Fruit fly (Drosophila melanogaster) whole organism, pupa: Measurements from ENCODE around the gene Sfp24C1.

Experiments
- CG10348 ChIP-seq: fragments of 200-800 bp; sonication (Bioruptor generic); IDR thresholded peaks from 2 replicates; pipeline ENCODE4 v1.3.6; 2022; ENCODE audit warnings: missing biosample characterization, missing genetic modification characterization
- CG12605 ChIP-seq: fragments of 200-800 bp; sonication (Bioruptor generic); IDR thresholded peaks from 2 replicates; pipeline ENCODE4 v1.3.6; 2022; ENCODE audit warnings: missing biosample characterization, missing genetic modification characterization
- CG13204 ChIP-seq: fragments of 200-800 bp; sonication (Bioruptor generic); optimal IDR thresholded peaks from 2 replicates; lab custom pipeline; 2018; ENCODE audit warnings: missing biosample characterization, mild to moderate bottlenecking, missing genetic modification characterization, moderate library complexity
- CG14655 ChIP-seq: fragments of 200-800 bp; sonication (Bioruptor generic); optimal IDR thresholded peaks from 3 replicates; lab custom pipeline; 2017; ENCODE audit warnings: mild to moderate bottlenecking, missing biosample characterization, missing genetic modification reagents, missing genetic modification characterization
- CG15710 ChIP-seq: fragments of 200-800 bp; sonication (Bioruptor generic); optimal IDR thresholded peaks from 2 replicates; lab custom pipeline; 2018; ENCODE audit warnings: missing biosample characterization, mild to moderate bottlenecking, missing genetic modification characterization, moderate library complexity
- CG17806 ChIP-seq: fragments of 200-800 bp; sonication (Bioruptor generic); optimal IDR thresholded peaks from 2 replicates; lab custom pipeline; 2018; ENCODE audit warnings: missing biosample characterization, mild to moderate bottlenecking, missing genetic modification characterization, moderate library complexity
- CG32121 ChIP-seq: fragments of 200-800 bp; sonication (Bioruptor generic); IDR thresholded peaks from 2 replicates; pipeline ENCODE4 v1.3.6; 2022; ENCODE audit warnings: missing biosample characterization, missing genetic modification characterization
- CG34367 ChIP-seq: fragments of 200-800 bp; sonication (Bioruptor generic); optimal IDR thresholded peaks from 2 replicates; lab custom pipeline; 2018; ENCODE audit warnings: missing biosample characterization, mild to moderate bottlenecking, missing genetic modification characterization
- CG4496 ChIP-seq: fragments of 200-800 bp; sonication (Bioruptor generic); IDR thresholded peaks from 3 replicates; pipeline ENCODE4 v1.3.6; 2022; ENCODE audit warnings: missing biosample characterization, missing genetic modification characterization
- CG8159 ChIP-seq: fragments of 200-800 bp; sonication (Bioruptor generic); optimal IDR thresholded peaks from 3 replicates; lab custom pipeline; 2018; ENCODE audit warnings: missing biosample characterization, mild to moderate bottlenecking, missing genetic modification characterization, moderate library complexity
- CG8301 ChIP-seq: fragments of 200-800 bp; sonication (Bioruptor generic); optimal IDR thresholded peaks from 2 replicates; lab custom pipeline; 2018; ENCODE audit warnings: missing biosample characterization, mild to moderate bottlenecking, missing genetic modification characterization
- CG9948 ChIP-seq: fragments of 200-800 bp; sonication (Bioruptor generic); optimal IDR thresholded peaks from 2 replicates; lab custom pipeline; 2018; ENCODE audit warnings: missing biosample characterization, mild to moderate bottlenecking, missing genetic modification characterization, moderate library complexity
- D1 ChIP-seq: fragments of 200-800 bp; sonication (Bioruptor generic); optimal IDR thresholded peaks from 2 replicates; lab custom pipeline; 2018; ENCODE audit warnings: missing biosample characterization, mild to moderate bottlenecking, missing genetic modification characterization, moderate library complexity
- EcR ChIP-seq: fragments of 200-800 bp; sonication (Bioruptor generic); optimal IDR thresholded peaks from 3 replicates; lab custom pipeline; 2019; ENCODE audit warnings: missing biosample characterization, missing genetic modification characterization, mild to moderate bottlenecking, moderate library complexity, missing genetic modification reagents
- Ets98B ChIP-seq: fragments of 200-800 bp; sonication (Bioruptor generic); IDR thresholded peaks from 2 replicates; pipeline ENCODE4 v1.3.6; 2022; ENCODE audit warnings: missing biosample characterization, missing genetic modification characterization
- Pif1A ChIP-seq: fragments of 200-800 bp; sonication (Bioruptor generic); optimal IDR thresholded peaks from 3 replicates; lab custom pipeline; 2016; ENCODE audit warnings: missing biosample characterization, missing genetic modification characterization
- Pif1B ChIP-seq: fragments of 200-800 bp; sonication (Bioruptor generic); optimal IDR thresholded peaks from 3 replicates; lab custom pipeline; 2016; ENCODE audit warnings: missing biosample characterization, missing genetic modification characterization
- Snoo ChIP-seq: fragments of 200-800 bp; sonication (Bioruptor generic); optimal IDR thresholded peaks from 3 replicates; lab custom pipeline; 2017; ENCODE audit warnings: missing biosample characterization, mild to moderate bottlenecking, missing genetic modification characterization, inconsistent platforms
- fd96Ca ChIP-seq: fragments of 200-800 bp; sonication (Bioruptor generic); IDR thresholded peaks from 3 replicates; pipeline ENCODE4 v1.3.6; 2022; ENCODE audit warnings: missing biosample characterization, missing genetic modification characterization
- gl ChIP-seq: fragments of 200-800 bp; sonication (Bioruptor generic); optimal IDR thresholded peaks from 2 replicates; lab custom pipeline; 2018; ENCODE audit warnings: missing biosample characterization, mild to moderate bottlenecking, missing genetic modification characterization
- rn ChIP-seq: fragments of 200-800 bp; sonication (Bioruptor generic); IDR thresholded peaks from 2 replicates; pipeline ENCODE4 v1.3.6; 2022; ENCODE audit warnings: missing biosample characterization, missing genetic modification characterization

Sfp24C1 gene

dm6 chr2L:3717673-3718235 lies 17.3 kb downstream of the Sfp24C1 start, which contains the start of the genes lectin-24A and Shaw:
TSS of gene lectin-24A (minus strand) at chr2L:3717773.
TSS of gene Shaw (plus strand) at chr2L:3718185.
- TF ChIP-seq gl (tag; lab: Kevin White, UChicago): no peak
- TF ChIP-seq CG4496: no peak
- no peak for TF ChIP-seq fd96Ca
- TF ChIP-seq Snoo (tag; lab: Kevin White, UChicago): no peak

dm6 chr2L:3719414-3719959 lies 19.0 kb downstream of the Sfp24C1 start:
- TF ChIP-seq CG10348 (GFP tag; lab: Robert Waterston, UW): no peak
- no peak for TF ChIP-seq D1 (tag; lab: Kevin White, UChicago)
- no peak for TF ChIP-seq Snoo (tag; lab: Kevin White, UChicago)
- TF ChIP-seq CG15710 (tag; lab: Kevin White, UChicago): no peak
- TF ChIP-seq CG34367: peak; percentile 29
- TF ChIP-seq CG13204 (GFP tag; lab: Kevin White, UChicago): no peak
- TF ChIP-seq CG17806 (tag; lab: Kevin White, UChicago): no peak
- TF ChIP-seq CG8159 (tag; lab: Kevin White, UChicago): peak; percentile 49
- TF ChIP-seq Ets98B (GFP tag; lab: Robert Waterston, UW): no peak
- TF ChIP-seq Pif1A (GFP tag; lab: Kevin White, UChicago): peak; percentile 52
- no peak for TF ChIP-seq CG12605 (GFP tag; lab: Robert Waterston, UW)
- TF ChIP-seq EcR (GFP tag; lab: Kevin White, UChicago): no peak
- no peak for TF ChIP-seq CG9948 (tag; lab: Kevin White, UChicago)
- TF ChIP-seq CG4496: 0 out of 3 replicates have a peak, but pooled peaks have one; percentile 27
- TF ChIP-seq CG14655 (GFP tag; lab: Kevin White, UChicago): no peak
- TF ChIP-seq CG32121 (GFP tag; lab: Robert Waterston, UW): no peak
- TF ChIP-seq gl (tag; lab: Kevin White, UChicago): no peak
- TF ChIP-seq CG8301 (tag; lab: Kevin White, UChicago): no peak
- TF ChIP-seq Pif1B: peak; percentile 38
- TF ChIP-seq fd96Ca: 0 out of 3 replicates have a peak, but pooled peaks have one; percentile 12
- no peak for TF ChIP-seq rn (GFP tag; lab: Robert Waterston, UW)

dm6 chr2L:3729635-3730034 lies 29.2 kb downstream of the Sfp24C1 start:
- TF ChIP-seq gl (tag; lab: Kevin White, UChicago) (no peak), CG15710 (tag; lab: Kevin White, UChicago) (no peak), CG12605 (GFP tag; lab: Robert Waterston, UW) (no peak; the same call in 1 of the 2 replicates), CG8159 (tag; lab: Kevin White, UChicago) (no peak), Pif1A (GFP tag; lab: Kevin White, UChicago) (no peak), CG32121 (GFP tag; lab: Robert Waterston, UW) (no peak), CG14655 (GFP tag; lab: Kevin White, UChicago) (no peak), Ets98B (GFP tag; lab: Robert Waterston, UW) (no peak), Snoo (tag; lab: Kevin White, UChicago) (no peak), CG13204 (GFP tag; lab: Kevin White, UChicago) (no peak), CG9948 (tag; lab: Kevin White, UChicago) (no peak), CG17806 (tag; lab: Kevin White, UChicago) (no peak), EcR (GFP tag; lab: Kevin White, UChicago) (no peak), D1 (tag; lab: Kevin White, UChicago) (no peak), CG4496 (no peak)
- TF ChIP-seq, all 21 proteins: peak for 0

DNA sequence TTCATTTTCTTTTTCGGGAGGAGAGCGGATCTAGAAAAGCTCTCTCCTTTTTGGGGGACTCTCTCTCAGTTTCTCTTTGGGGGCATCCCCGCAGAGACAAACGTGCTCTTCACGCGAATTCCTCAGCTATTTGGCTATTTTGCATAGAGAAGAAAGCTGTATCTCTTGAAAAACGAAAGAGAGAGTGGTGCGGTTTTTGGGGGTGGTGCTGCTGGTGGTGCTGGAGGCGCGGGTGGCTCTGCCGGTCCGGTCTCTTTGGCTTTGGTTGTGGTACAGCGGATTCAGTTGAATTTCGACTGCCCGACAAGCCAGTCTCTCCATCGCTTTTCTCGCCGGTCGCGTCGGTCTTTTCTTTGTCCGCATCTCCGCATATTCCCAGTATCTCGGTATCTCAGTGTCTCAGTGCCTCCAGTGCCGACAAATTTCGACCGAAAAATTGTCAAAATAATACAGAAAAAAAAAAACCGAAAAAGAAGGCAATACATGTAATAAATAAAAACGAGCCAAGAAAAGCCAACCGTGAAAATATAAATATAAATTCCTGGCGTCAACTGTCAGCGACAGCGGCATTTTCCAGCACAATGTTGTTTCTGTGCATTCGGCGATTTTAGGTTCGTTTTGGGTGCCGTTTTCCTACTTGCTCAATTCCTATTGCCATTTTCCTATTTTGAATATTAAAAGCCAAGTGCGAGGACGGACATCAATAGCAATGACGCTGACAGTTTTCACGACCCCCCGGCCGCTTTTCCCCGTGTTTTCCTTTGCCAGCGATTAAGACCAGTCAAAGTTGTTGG lies 29.9 kb downstream of the Sfp24C1 start, which contains the start of gene CG10019:
Gene CG10019 (plus strand): TSS at position 285 of the 794 bp plus-strand sequence.
- TF ChIP-seq CG8301 (tag; lab: Kevin White, UChicago) (no peak), gl (tag; lab: Kevin White, UChicago) (no peak), CG32121 (GFP tag; lab: Robert Waterston, UW) (peak; percentile 48), CG4496 (peak; percentile 31; the same call in 1 of the 3 replicates), CG14655 (GFP tag; lab: Kevin White, UChicago) (peak; percentile 4), Ets98B (GFP tag; lab: Robert Waterston, UW) (peak; percentile 31; the same call in 1 of the 2 replicates), rn (GFP tag; lab: Robert Waterston, UW) (no peak), EcR (GFP tag; lab: Kevin White, UChicago) (no peak)

DNA sequence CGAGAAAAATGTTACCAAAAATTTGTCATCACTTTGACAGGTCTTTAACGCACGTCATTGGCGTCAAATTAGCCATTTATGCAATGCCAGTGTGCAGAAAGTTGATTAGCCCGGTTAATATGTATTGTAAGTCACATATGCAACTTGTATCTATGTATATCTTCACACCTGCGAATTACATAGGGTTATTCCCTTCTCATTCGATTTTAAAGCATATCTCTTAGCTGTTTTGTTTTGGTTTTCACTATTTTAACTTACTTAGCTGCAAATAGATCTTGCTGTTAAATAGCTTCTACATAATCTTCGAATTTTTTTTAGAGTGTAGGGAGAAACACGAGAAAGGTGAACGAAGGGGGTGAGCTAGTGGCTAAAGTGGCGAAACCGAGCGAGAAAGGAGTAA lies 30.6 kb downstream of the Sfp24C1 start:
- TF ChIP-seq Ets98B (GFP tag; lab: Robert Waterston, UW) (peak; percentile 13; the same call in 1 of the 2 replicates), CG8301 (tag; lab: Kevin White, UChicago) (peak; percentile 72), Pif1A (GFP tag; lab: Kevin White, UChicago) (no peak), CG32121 (GFP tag; lab: Robert Waterston, UW) (peak; percentile 31; the same call in 1 of the 2 replicates), rn (GFP tag; lab: Robert Waterston, UW) (no peak), CG14655 (GFP tag; lab: Kevin White, UChicago) (peak; percentile 70), CG17806 (tag; lab: Kevin White, UChicago) (no peak)
- TF ChIP-seq, all 21 proteins: peak for 4
